Fruit fly (Drosophila melanogaster) whole organism, wandering third instar larva: ENCODE results near the gene CG3942.

ENCODE experiments used
- Abd-B ChIP-seq: fragments of >200 bp; optimal IDR thresholded peaks from 2 replicates; lab custom pipeline; 2017; ENCODE audit warnings: missing biosample characterization, missing genetic modification characterization
- CG9705 ChIP-seq: fragments of 200-800 bp; sonication (Bioruptor generic); optimal IDR thresholded peaks from 2 replicates; lab custom pipeline; 2018; ENCODE audit warnings: missing biosample characterization, mild to moderate bottlenecking, missing genetic modification characterization
- CrebA ChIP-seq: fragments of 200-800 bp; sonication (Bioruptor generic); optimal IDR thresholded peaks from 2 replicates; lab custom pipeline; 2016; ENCODE audit warnings: missing biosample characterization, mild to moderate bottlenecking, missing genetic modification characterization, borderline replicate concordance
- Dfd ChIP-seq: fragments of >200 bp; optimal IDR thresholded peaks from 2 replicates; lab custom pipeline; 2017; ENCODE audit warnings: missing biosample characterization, missing genetic modification characterization
- Dif ChIP-seq: fragments of 200-275, 200-300 bp; sonication (Bioruptor generic); optimal IDR thresholded peaks from 2 replicates; lab custom pipeline; 2018; ENCODE audit warnings: missing biosample characterization, missing genetic modification characterization; ENCODE audit not compliant: partially characterized antibody
- GATAd ChIP-seq: sonication (Bioruptor generic); optimal IDR thresholded peaks from 2 replicates; lab custom pipeline; 2016; ENCODE audit warnings: missing biosample characterization, missing genetic modification characterization
- Hnf4 ChIP-seq: fragments of 200-800 bp; sonication (Bioruptor generic); optimal IDR thresholded peaks from 2 replicates; lab custom pipeline; 2016; ENCODE audit warnings: missing biosample characterization, mild to moderate bottlenecking, missing genetic modification characterization
- Hr78 ChIP-seq: fragments of >200 bp; optimal IDR thresholded peaks from 2 replicates; lab custom pipeline; 2017; ENCODE audit warnings: missing biosample characterization, missing genetic modification characterization
- Hr83 ChIP-seq: fragments of 200-300 bp; sonication (Bioruptor generic); optimal IDR thresholded peaks from 2 replicates; lab custom pipeline; 2016; ENCODE audit warnings: missing biosample characterization, mild to moderate bottlenecking, missing genetic modification characterization, moderate library complexity; ENCODE audit not compliant: poor library complexity, severe bottlenecking
- Jra ChIP-seq: sonication (Bioruptor generic); optimal IDR thresholded peaks from 2 replicates; lab custom pipeline; 2016; ENCODE audit warnings: missing biosample characterization, missing genetic modification characterization
- Myc ChIP-seq: fragments of >200 bp; optimal IDR thresholded peaks from 2 replicates; lab custom pipeline; 2017
- N ChIP-seq: fragments of >200 bp; optimal IDR thresholded peaks from 2 replicates; lab custom pipeline; 2018; ENCODE audit warnings: missing biosample characterization, missing external identifiers, missing genetic modification characterization
- Vsx2 ChIP-seq: fragments of 200-300, 225-300 bp; sonication (Bioruptor generic); optimal IDR thresholded peaks from 2 replicates; lab custom pipeline; 2018; ENCODE audit warnings: missing biosample characterization, missing genetic modification characterization; ENCODE audit not compliant: partially characterized antibody
- brk ChIP-seq: fragments of 200-800 bp; sonication (Bioruptor generic); optimal IDR thresholded peaks from 2 replicates; lab custom pipeline; 2016; ENCODE audit warnings: missing biosample characterization, mild to moderate bottlenecking, missing genetic modification characterization
- dl ChIP-seq, 2 experiments: fragments of 175-275, 200-275 bp in 1 of 2; fragments of 200-275 bp in 1 of 2; sonication (Bioruptor generic); optimal IDR thresholded peaks; lab custom pipeline; 2018; ENCODE audit warnings: mild to moderate bottlenecking in 2 of 2, missing biosample characterization in 2 of 2, missing genetic modification characterization in 2 of 2, moderate library complexity in 2 of 2; ENCODE audit not compliant: partially characterized antibody in 2 of 2, insufficient read depth in 1 of 2
- dmrt93B ChIP-seq: fragments of 200-800 bp; sonication (Bioruptor generic); optimal IDR thresholded peaks from 2 replicates; lab custom pipeline; 2018; ENCODE audit warnings: missing biosample characterization, mild to moderate bottlenecking, missing genetic modification characterization
- dsf ChIP-seq: sonication (Bioruptor generic); optimal IDR thresholded peaks from 2 replicates; lab custom pipeline; 2016; ENCODE audit warnings: missing biosample characterization, missing genetic modification characterization, borderline replicate concordance
- ey ChIP-seq: fragments of 200-800 bp; sonication (Bioruptor generic); optimal IDR thresholded peaks from 2 replicates; lab custom pipeline; 2016; ENCODE audit warnings: missing biosample characterization, missing genetic modification characterization
- foxo ChIP-seq, 2 experiments: fragments of 200-800 bp; sonication (Bioruptor generic); optimal IDR thresholded peaks; 2 replicates in 1 of 2; 3 replicates in 1 of 2; lab custom pipeline; 2016 to 2017; ENCODE audit warnings: missing biosample characterization in 2 of 2, missing genetic modification characterization in 2 of 2
- fru ChIP-seq: fragments of 200-800 bp; sonication (Bioruptor generic); optimal IDR thresholded peaks from 3 replicates; lab custom pipeline; 2016; ENCODE audit warnings: missing biosample characterization, mild to moderate bottlenecking, missing genetic modification characterization
- jim ChIP-seq: fragments of 175-275, 200-325 bp; sonication (Bioruptor generic); optimal IDR thresholded peaks from 2 replicates; lab custom pipeline; 2016; ENCODE audit warnings: missing biosample characterization, mild to moderate bottlenecking, missing genetic modification characterization
- lola ChIP-seq: fragments of >200 bp; optimal IDR thresholded peaks from 2 replicates; lab custom pipeline; 2017; ENCODE audit warnings: missing biosample characterization, missing genetic modification characterization
- pan ChIP-seq: fragments of >200 bp; optimal IDR thresholded peaks from 2 replicates; lab custom pipeline; 2017
- psq ChIP-seq: fragments of 200-800 bp; sonication (Bioruptor generic); optimal IDR thresholded peaks from 3 replicates; lab custom pipeline; 2017; ENCODE audit warnings: missing biosample characterization, mild to moderate bottlenecking, missing genetic modification characterization, moderate library complexity
- rgr ChIP-seq: fragments of 200-800 bp; sonication (Bioruptor generic); optimal IDR thresholded peaks from 3 replicates; lab custom pipeline; 2016; ENCODE audit warnings: missing biosample characterization, mild to moderate bottlenecking, missing genetic modification characterization
- sage ChIP-seq: fragments of 200-800 bp; sonication (Bioruptor generic); optimal IDR thresholded peaks from 2 replicates; lab custom pipeline; 2016; ENCODE audit warnings: missing biosample characterization, mild to moderate bottlenecking, missing genetic modification characterization
- sv ChIP-seq: fragments of 200-800 bp; sonication (Bioruptor generic); optimal IDR thresholded peaks from 3 replicates; lab custom pipeline; 2016; ENCODE audit warnings: missing biosample characterization, missing genetic modification characterization
- tai ChIP-seq: sonication (Bioruptor generic); optimal IDR thresholded peaks from 2 replicates; lab custom pipeline; 2016; ENCODE audit warnings: missing biosample characterization, missing genetic modification characterization
- usp ChIP-seq: fragments of >200 bp; optimal IDR thresholded peaks from 2 replicates; lab custom pipeline; 2017; ENCODE audit warnings: missing biosample characterization, missing genetic modification characterization
- woc ChIP-seq: sonication (Bioruptor generic); optimal IDR thresholded peaks from 2 replicates; lab custom pipeline; 2016; ENCODE audit warnings: missing biosample characterization, mild to moderate bottlenecking, missing genetic modification characterization

Gene CG3942

dm6 chr3R:12285589-12285988, 31.6 kb downstream of the CG3942 start:
- TF ChIP-seq sage (GFP tag; lab: Kevin White, UChicago) (no peak), woc (no peak), foxo (GFP tag; optimal IDR thresholded peaks at IDR 0.05; lab: Kevin White, UChicago) (no peak), rgr (GFP tag; lab: Kevin White, UChicago) (no peak), GATAd (GFP tag; lab: Kevin White, UChicago) (no peak), dl (GFP tag; optimal IDR thresholded peaks at IDR 0.05; lab: Kevin White, UChicago; ENCODE audit: insufficient read depth in 1 of 2, partially characterized antibody in 2 of 2) (no peak), Abd-B (GFP tag; lab: Kevin White, UChicago) (no peak), Vsx2 (GFP tag; lab: Kevin White, UChicago) (no peak), dmrt93B (no peak), N (GFP tag; lab: Kevin White, UChicago) (no peak), Hr78 (GFP tag; lab: Kevin White, UChicago) (no peak), CG9705 (no peak), Hnf4 (GFP tag; lab: Kevin White, UChicago) (no peak)

- TF ChIP-seq pan (lab: Kevin White, UChicago) (no peak), lola (GFP tag; lab: Kevin White, UChicago) (no peak), Dfd (no peak), Hr83 (GFP tag; lab: Kevin White, UChicago) (no peak), fru (GFP tag; lab: Kevin White, UChicago) (no peak), Jra (GFP tag; lab: Kevin White, UChicago) (no peak), tai (GFP tag; lab: Kevin White, UChicago) (no peak), Dif (GFP tag; lab: Kevin White, UChicago) (no peak), dsf (no peak), dmrt93B (no peak), brk (no peak), jim (no peak), CrebA (GFP tag; lab: Kevin White, UChicago) (no peak), sv (no peak), ey (GFP tag; lab: Kevin White, UChicago) (no peak), N (GFP tag; lab: Kevin White, UChicago) (no peak), Myc (lab: Kevin White, UChicago) (no peak)
Observed at dm6 chr3R:12288580-12289299, 34.8 kb downstream of the CG3942 start.

dm6 chr3R:12290466-12291237, 36.7 kb downstream of the CG3942 start:
- no peak for TF ChIP-seq Hr83 (GFP tag; lab: Kevin White, UChicago)
- no peak for TF ChIP-seq psq
- no peak for TF ChIP-seq Dif (GFP tag; lab: Kevin White, UChicago)
- no peak for TF ChIP-seq usp (GFP tag; lab: Kevin White, UChicago)
- TF ChIP-seq pan (lab: Kevin White, UChicago), result no peak

dm6 chr3R:12291872-12292271, 37.9 kb downstream of the CG3942 start:
- TF ChIP-seq sage (GFP tag; lab: Kevin White, UChicago) (no peak), foxo (GFP tag; optimal IDR thresholded peaks at IDR 0.05; lab: Kevin White, UChicago) (no peak), N (GFP tag; lab: Kevin White, UChicago) (no peak), Hnf4 (GFP tag; lab: Kevin White, UChicago) (no peak)

dm6 chr3R:12297261-12297660, 43.3 kb downstream of the CG3942 start:
- TF ChIP-seq CrebA (GFP tag; lab: Kevin White, UChicago), result no peak
